Worm (Caenorhabditis elegans) whole organism, mixed stage, embryonic: Measurements from ENCODE around the gene srsx-3.
A peak's percentile ranks its signal among the peaks of the same experiment; 100 is the strongest.

ENCODE experiments used
- M03D4.4 ChIP-seq: sonication (generic microtip); optimal IDR thresholded peaks from 2 replicates; lab custom pipeline; 2017; ENCODE audit warnings: mild to moderate bottlenecking, missing genetic modification characterization, missing compliant biosample characterization
- bed-3 ChIP-seq: fragments of 200-800 bp; sonication (Bioruptor generic); optimal IDR thresholded peaks from 3 replicates; lab custom pipeline; 2018; ENCODE audit warnings: mild to moderate bottlenecking, missing genetic modification characterization, moderate library complexity, missing compliant biosample characterization
- blmp-1 ChIP-seq: fragments of 150-350 bp; optimal IDR thresholded peaks from 2 replicates; lab custom pipeline; 2014; ENCODE audit warnings: missing biosample characterization, missing genetic modification characterization
- ceh-39 ChIP-seq: fragments of 150-350 bp; optimal IDR thresholded peaks from 2 replicates; lab custom pipeline; 2014; ENCODE audit warnings: missing biosample characterization, missing genetic modification characterization
- ceh-43 ChIP-seq: fragments of 200-800 bp; sonication (Bioruptor generic); optimal IDR thresholded peaks from 2 replicates; lab custom pipeline; 2018; ENCODE audit warnings: mild to moderate bottlenecking, missing genetic modification characterization, moderate library complexity, missing compliant biosample characterization
- ces-1 ChIP-seq: fragments of 150-350 bp; optimal IDR thresholded peaks from 2 replicates; lab custom pipeline; 2014; ENCODE audit warnings: missing biosample characterization, missing genetic modification reagents, missing genetic modification characterization
- cnd-1 ChIP-seq: fragments of 200-800 bp; sonication (Bioruptor generic); optimal IDR thresholded peaks from 2 replicates; lab custom pipeline; 2018; ENCODE audit warnings: mild to moderate bottlenecking, missing genetic modification characterization, missing compliant biosample characterization
- drap-1 ChIP-seq: fragments of 200-800 bp; sonication (Bioruptor generic); optimal IDR thresholded peaks from 3 replicates; lab custom pipeline; 2018; ENCODE audit warnings: mild to moderate bottlenecking, missing genetic modification characterization, missing compliant biosample characterization
- elt-1 ChIP-seq: sonication (generic microtip); optimal IDR thresholded peaks from 2 replicates; lab custom pipeline; 2017; ENCODE audit warnings: missing genetic modification characterization, mild to moderate bottlenecking, missing compliant biosample characterization, antibody characterized with exemption, moderate library complexity, borderline replicate concordance; ENCODE audit not compliant: insufficient read depth
- ham-2 ChIP-seq: fragments of 200-800 bp; sonication (Bioruptor generic); optimal IDR thresholded peaks from 2 replicates; lab custom pipeline; 2018; ENCODE audit warnings: mild to moderate bottlenecking, missing genetic modification characterization, missing compliant biosample characterization
- hlh-1 ChIP-seq: fragments of 150-350 bp; optimal IDR thresholded peaks from 2 replicates; lab custom pipeline; 2014; ENCODE audit warnings: missing biosample characterization, missing genetic modification reagents, missing genetic modification characterization
- lin-13 ChIP-seq: fragments of 150-350 bp; optimal IDR thresholded peaks from 2 replicates; lab custom pipeline; 2014; ENCODE audit warnings: missing biosample characterization, missing genetic modification characterization
- lsy-2 ChIP-seq: fragments of 150-350 bp; optimal IDR thresholded peaks from 2 replicates; lab custom pipeline; 2014; ENCODE audit warnings: missing biosample characterization, missing genetic modification characterization
- mab-5 ChIP-seq: fragments of 150-350 bp; optimal IDR thresholded peaks from 2 replicates; lab custom pipeline; 2014; ENCODE audit warnings: missing biosample characterization, missing genetic modification characterization
- mep-1 ChIP-seq: fragments of 150-350 bp; optimal IDR thresholded peaks from 2 replicates; lab custom pipeline; 2017; ENCODE audit warnings: missing biosample characterization, missing genetic modification reagents, missing genetic modification characterization, inconsistent platforms
- mls-2 ChIP-seq: sonication (generic microtip); optimal IDR thresholded peaks from 2 replicates; lab custom pipeline; 2016; ENCODE audit warnings: mild to moderate bottlenecking, missing genetic modification characterization, moderate library complexity, missing compliant biosample characterization
- nhr-12 ChIP-seq: fragments of 150-350 bp; optimal IDR thresholded peaks from 2 replicates; lab custom pipeline; 2014; ENCODE audit warnings: missing biosample characterization, missing genetic modification characterization
- nhr-2 ChIP-seq: fragments of 150-350 bp; optimal IDR thresholded peaks from 2 replicates; lab custom pipeline; 2014; ENCODE audit warnings: missing biosample characterization, missing genetic modification characterization
- nhr-237 ChIP-seq: fragments of 150-350 bp; optimal IDR thresholded peaks from 2 replicates; lab custom pipeline; 2014; ENCODE audit warnings: missing biosample characterization, missing genetic modification characterization
- nhr-28 ChIP-seq: fragments of 150-350 bp; optimal IDR thresholded peaks from 2 replicates; lab custom pipeline; 2014; ENCODE audit warnings: missing biosample characterization, missing genetic modification characterization
- pha-4 ChIP-seq: fragments of 150-350 bp; optimal IDR thresholded peaks from 2 replicates; lab custom pipeline; 2018; ENCODE audit warnings: missing biosample characterization, missing genetic modification reagents, missing genetic modification characterization
- sem-2 ChIP-seq: fragments of 200-800 bp; sonication (Bioruptor generic); optimal IDR thresholded peaks from 2 replicates; lab custom pipeline; 2018; ENCODE audit warnings: mild to moderate bottlenecking, missing genetic modification characterization, missing compliant biosample characterization
- sptf-1 ChIP-seq: sonication (generic microtip); optimal IDR thresholded peaks from 2 replicates; lab custom pipeline; 2017; ENCODE audit warnings: mild to moderate bottlenecking, missing genetic modification characterization, moderate library complexity, missing compliant biosample characterization
- tbx-8 ChIP-seq: fragments of 200-800 bp; sonication (Bioruptor generic); optimal IDR thresholded peaks from 2 replicates; lab custom pipeline; 2018; ENCODE audit warnings: mild to moderate bottlenecking, missing genetic modification characterization, moderate library complexity, missing compliant biosample characterization
- unc-120 ChIP-seq: sonication (generic microtip); optimal IDR thresholded peaks from 2 replicates; lab custom pipeline; 2017; ENCODE audit warnings: missing genetic modification characterization, missing compliant biosample characterization; ENCODE audit not compliant: poor library complexity, severe bottlenecking
- unc-39 ChIP-seq: fragments of 150-350 bp; optimal IDR thresholded peaks from 2 replicates; lab custom pipeline; 2014; ENCODE audit warnings: missing biosample characterization, missing genetic modification characterization
- unc-62 ChIP-seq: fragments of 150-350 bp; optimal IDR thresholded peaks from 2 replicates; lab custom pipeline; 2014; ENCODE audit warnings: missing biosample characterization, missing genetic modification reagents, missing genetic modification characterization
- ztf-11 ChIP-seq: fragments of 150-350 bp; optimal IDR thresholded peaks from 2 replicates; lab custom pipeline; 2014; ENCODE audit warnings: missing biosample characterization, missing genetic modification characterization

The srsx-3 gene

ce11 chrV:7978798-7979197 is 41.7 kb upstream of the srsx-3 start:
- peak; percentile 45 for TF ChIP-seq cnd-1
- TF ChIP-seq mep-1 (tag; lab: Kevin White, UChicago), result no peak
- peak; percentile 47 for TF ChIP-seq ham-2 (GFP tag; lab: Kevin White, UChicago)
- peak; percentile 14 for TF ChIP-seq mls-2 (tag; lab: Kevin White, UChicago)
- peak; percentile 76 for TF ChIP-seq ceh-39
- TF ChIP-seq nhr-2, result peak; percentile 98
- TF ChIP-seq bed-3 (GFP tag; lab: Kevin White, UChicago), result no peak
- peak; percentile 46 for TF ChIP-seq sptf-1
- no peak for TF ChIP-seq unc-62 (GFP tag; lab: Kevin White, UChicago)
- peak; percentile 9 for TF ChIP-seq nhr-237 (tag; lab: Kevin White, UChicago)
- TF ChIP-seq drap-1, result peak; percentile 55
- peak; percentile 51 for TF ChIP-seq lsy-2 (tag; lab: Kevin White, UChicago)

- TF ChIP-seq nhr-237 (tag; lab: Kevin White, UChicago), result no peak
- no peak for TF ChIP-seq ceh-39
- no peak for TF ChIP-seq nhr-12 (tag; lab: Kevin White, UChicago)
- TF ChIP-seq ztf-11 (tag; lab: Kevin White, UChicago), result no peak
- no peak for TF ChIP-seq ceh-43 (GFP tag; lab: Kevin White, UChicago)
- TF ChIP-seq nhr-28, result no peak
- TF ChIP-seq pha-4 (tag; lab: Kevin White, UChicago), result no peak
- TF ChIP-seq drap-1, result no peak
- TF ChIP-seq tbx-8 (GFP tag; lab: Kevin White, UChicago), result no peak
- TF ChIP-seq nhr-2, result no peak
- no peak for TF ChIP-seq ham-2 (GFP tag; lab: Kevin White, UChicago)
- no peak for TF ChIP-seq M03D4.4 (tag; lab: Kevin White, UChicago)
- no peak for TF ChIP-seq lsy-2 (tag; lab: Kevin White, UChicago)
- no peak for TF ChIP-seq unc-39
- TF ChIP-seq mep-1 (tag; lab: Kevin White, UChicago), result no peak
- no peak for TF ChIP-seq hlh-1 (tag; lab: Kevin White, UChicago)
- TF ChIP-seq, all 35 proteins: peak for 0
Measured at ce11 chrV:7977701-7978461, 40.8 kb upstream of the srsx-3 start, which contains the start of gene let-413. Gene let-413, minus strand, starts transcription at chrV:7977776.

ce11 chrV:7971376-7971775 is 34.3 kb upstream of the srsx-3 start:
- TF ChIP-seq ceh-43 (GFP tag; lab: Kevin White, UChicago), result no peak
- TF ChIP-seq blmp-1 (tag; lab: Kevin White, UChicago), result no peak
- no peak for TF ChIP-seq lsy-2 (tag; lab: Kevin White, UChicago)
- TF ChIP-seq nhr-28, result no peak
- no peak for TF ChIP-seq cnd-1
- TF ChIP-seq mab-5 (tag; lab: Kevin White, UChicago), result no peak
- TF ChIP-seq drap-1, result no peak
- TF ChIP-seq, all 35 proteins: peak for 0

- TF ChIP-seq pha-4 (tag; lab: Kevin White, UChicago), result no peak
- no peak for TF ChIP-seq sem-2 (GFP tag; lab: Kevin White, UChicago)
- no peak for TF ChIP-seq nhr-237 (tag; lab: Kevin White, UChicago)
Measured at ce11 chrV:7970519-7970918, 33.5 kb upstream of the srsx-3 start.

ce11 chrV:7969107-7969506 is 32.1 kb upstream of the srsx-3 start, which contains the start of gene che-7:
Gene che-7, minus strand, starts transcription at chrV:7969207.
- TF ChIP-seq unc-120 (tag; lab: Kevin White, UChicago) (no peak), drap-1 (no peak), elt-1 (tag; lab: Kevin White, UChicago) (no peak), ztf-11 (tag; lab: Kevin White, UChicago) (no peak), sptf-1 (no peak), nhr-2 (no peak), lsy-2 (tag; lab: Kevin White, UChicago) (no peak), M03D4.4 (tag; lab: Kevin White, UChicago) (no peak), nhr-28 (no peak), unc-39 (no peak), cnd-1 (no peak), nhr-237 (tag; lab: Kevin White, UChicago) (no peak), ceh-43 (GFP tag; lab: Kevin White, UChicago) (no peak), lin-13 (tag; lab: Kevin White, UChicago) (no peak), pha-4 (tag; lab: Kevin White, UChicago) (no peak)

- TF ChIP-seq blmp-1 (tag; lab: Kevin White, UChicago) (no peak), unc-39 (no peak), unc-120 (tag; lab: Kevin White, UChicago) (no peak), ham-2 (GFP tag; lab: Kevin White, UChicago) (no peak), ceh-39 (no peak), ces-1 (GFP tag; lab: Kevin White, UChicago) (no peak), nhr-28 (no peak), lsy-2 (tag; lab: Kevin White, UChicago) (no peak), hlh-1 (tag; lab: Kevin White, UChicago) (no peak)
Measured at ce11 chrV:7964429-7964828, 27.4 kb upstream of the srsx-3 start.
